Fruit fly (Drosophila melanogaster) whole organism, embryonic: ENCODE measurements around the gene Gcn5.

Source experiments
- Abd-B ChIP-seq: fragments of 200-800 bp; sonication (Bioruptor generic); optimal IDR thresholded peaks from 2 replicates; lab custom pipeline; 2018; ENCODE audit warnings: missing biosample characterization, mild to moderate bottlenecking, missing genetic modification characterization, moderate library complexity
- Ada2b ChIP-seq: fragments of 200-800 bp; sonication (Bioruptor generic); IDR thresholded peaks from 2 replicates; pipeline ENCODE4 v1.3.6; 2022; ENCODE audit warnings: missing biosample characterization, missing genetic modification characterization
- CG11085 ChIP-seq: fragments of 200-800 bp; sonication (Bioruptor generic); IDR thresholded peaks from 2 replicates; pipeline ENCODE4 v1.3.6; 2022; ENCODE audit warnings: missing biosample characterization, missing genetic modification characterization
- CG11247 ChIP-seq: fragments of 200-800 bp; sonication (Bioruptor generic); IDR thresholded peaks from 2 replicates; pipeline ENCODE4 v1.3.6; 2022; ENCODE audit warnings: missing biosample characterization, missing genetic modification characterization
- CG1233 ChIP-seq: fragments of 200-800 bp; sonication (Bioruptor generic); optimal IDR thresholded peaks from 4 replicates; lab custom pipeline; 2018; ENCODE audit warnings: missing biosample characterization, mild to moderate bottlenecking, missing genetic modification characterization
- CG12659 ChIP-seq: fragments of 200-800 bp; sonication (Bioruptor generic); optimal IDR thresholded peaks from 3 replicates; lab custom pipeline; 2017; ENCODE audit warnings: mild to moderate bottlenecking, missing biosample characterization, missing genetic modification reagents, missing genetic modification characterization
- CG12769 ChIP-seq: fragments of 200-800 bp; sonication (Bioruptor generic); optimal IDR thresholded peaks from 2 replicates; lab custom pipeline; 2019; ENCODE audit warnings: missing biosample characterization, mild to moderate bottlenecking, missing genetic modification characterization, moderate library complexity
- CG12942 ChIP-seq: fragments of 200-800 bp; sonication (Bioruptor generic); optimal IDR thresholded peaks from 3 replicates; lab custom pipeline; 2016; ENCODE audit warnings: missing biosample characterization, missing genetic modification characterization
- CG1647 ChIP-seq: fragments of 200-800 bp; sonication (Bioruptor generic); optimal IDR thresholded peaks from 3 replicates; lab custom pipeline; 2016; ENCODE audit warnings: missing biosample characterization, missing genetic modification characterization
- CG2712 ChIP-seq: fragments of 200-800 bp; optimal IDR thresholded peaks from 3 replicates; lab custom pipeline; 2019; ENCODE audit warnings: missing biosample characterization, mild to moderate bottlenecking, missing genetic modification characterization, moderate library complexity
- CG31441 ChIP-seq: fragments of 200-800 bp; sonication (Bioruptor generic); IDR thresholded peaks from 2 replicates; pipeline ENCODE4 v1.3.6; 2022; ENCODE audit warnings: missing biosample characterization, missing genetic modification characterization
- CG3281 ChIP-seq: fragments of 200-800 bp; sonication (Bioruptor generic); optimal IDR thresholded peaks from 3 replicates; lab custom pipeline; 2017; ENCODE audit warnings: missing biosample characterization, mild to moderate bottlenecking, missing genetic modification characterization
- CG3847 ChIP-seq: fragments of 200-800 bp; sonication (Bioruptor generic); IDR thresholded peaks from 2 replicates; pipeline ENCODE4 v1.3.6; 2022; ENCODE audit warnings: missing biosample characterization, missing genetic modification characterization
- CG42726 ChIP-seq: fragments of 200-800 bp; sonication (Bioruptor generic); IDR thresholded peaks from 2 replicates; pipeline ENCODE4 v1.3.6; 2022; ENCODE audit warnings: missing biosample characterization, missing genetic modification characterization; ENCODE audit not compliant: partially characterized antibody
- CG4424 ChIP-seq: fragments of 200-800 bp; sonication (Bioruptor generic); optimal IDR thresholded peaks from 3 replicates; lab custom pipeline; 2016; ENCODE audit warnings: missing biosample characterization, missing genetic modification characterization
- CG4820 ChIP-seq: fragments of 200-800 bp; sonication (Bioruptor generic); optimal IDR thresholded peaks from 3 replicates; lab custom pipeline; 2016; ENCODE audit warnings: missing biosample characterization, missing genetic modification characterization
- CG6854 ChIP-seq: fragments of 200-800 bp; sonication (Bioruptor generic); optimal IDR thresholded peaks from 3 replicates; lab custom pipeline; 2017; ENCODE audit warnings: missing biosample characterization, mild to moderate bottlenecking, missing genetic modification characterization
- CG7786 ChIP-seq: fragments of 200-800 bp; sonication (Bioruptor generic); optimal IDR thresholded peaks from 2 replicates; lab custom pipeline; 2016; ENCODE audit warnings: missing biosample characterization, missing genetic modification characterization
- CG8089 ChIP-seq: fragments of 200-800 bp; sonication (Bioruptor generic); optimal IDR thresholded peaks from 3 replicates; lab custom pipeline; 2016; ENCODE audit warnings: missing biosample characterization, missing genetic modification characterization
- CG9817 ChIP-seq: fragments of 200-800 bp; sonication (Bioruptor generic); optimal IDR thresholded peaks from 2 replicates; lab custom pipeline; 2018; ENCODE audit warnings: missing biosample characterization, mild to moderate bottlenecking, missing genetic modification characterization, moderate library complexity
- CG9932 ChIP-seq: fragments of 200-800 bp; sonication (Bioruptor generic); IDR thresholded peaks from 2 replicates; pipeline ENCODE4 v1.3.6; 2022; ENCODE audit warnings: missing biosample characterization, missing genetic modification characterization
- CoRest ChIP-seq: fragments of 200-800 bp; sonication (Bioruptor generic); optimal IDR thresholded peaks from 3 replicates; lab custom pipeline; 2018; ENCODE audit warnings: missing biosample characterization, mild to moderate bottlenecking, missing genetic modification characterization, moderate library complexity
- D19A ChIP-seq: fragments of 200-800 bp; optimal IDR thresholded peaks from 3 replicates; lab custom pipeline; 2019; ENCODE audit warnings: missing biosample characterization, mild to moderate bottlenecking, missing genetic modification characterization, moderate library complexity
- Deaf1 ChIP-seq: fragments of 200-800 bp; optimal IDR thresholded peaks from 3 replicates; lab custom pipeline; 2019; ENCODE audit warnings: missing biosample characterization, mild to moderate bottlenecking, missing genetic modification characterization, moderate library complexity
- HLH4C ChIP-seq: fragments of 200-800 bp; sonication (Bioruptor generic); IDR thresholded peaks from 3 replicates; pipeline ENCODE4 v1.3.6; 2022; ENCODE audit warnings: missing biosample characterization, missing genetic modification characterization; ENCODE audit not compliant: partially characterized antibody
- Jarid2 ChIP-seq: fragments of 200-800 bp; sonication (Bioruptor generic); optimal IDR thresholded peaks from 3 replicates; lab custom pipeline; 2017; ENCODE audit warnings: mild to moderate bottlenecking, missing biosample characterization, missing genetic modification reagents, missing genetic modification characterization
- MESR4 ChIP-seq: fragments of 200-800 bp; sonication (Bioruptor generic); optimal IDR thresholded peaks from 2 replicates; lab custom pipeline; 2018; ENCODE audit warnings: missing biosample characterization, mild to moderate bottlenecking, missing genetic modification characterization, moderate library complexity
- Ssrp ChIP-seq: fragments of 200-800 bp; sonication (Bioruptor generic); optimal IDR thresholded peaks from 2 replicates; lab custom pipeline; 2018; ENCODE audit warnings: missing biosample characterization, mild to moderate bottlenecking, missing genetic modification characterization, moderate library complexity
- abd-A ChIP-seq: fragments of 200-800 bp; sonication (Bioruptor generic); optimal IDR thresholded peaks from 3 replicates; lab custom pipeline; 2019; ENCODE audit warnings: missing biosample characterization, mild to moderate bottlenecking, missing genetic modification characterization, moderate library complexity
- ash1 ChIP-seq: fragments of 200-800 bp; sonication (Bioruptor generic); optimal IDR thresholded peaks from 2 replicates; lab custom pipeline; 2018; ENCODE audit warnings: missing biosample characterization, mild to moderate bottlenecking, missing genetic modification characterization
- cwo ChIP-seq: fragments of 200-800 bp; sonication (Bioruptor generic); optimal IDR thresholded peaks from 3 replicates; lab custom pipeline; 2017; ENCODE audit warnings: missing biosample characterization, missing genetic modification characterization, mild to moderate bottlenecking, moderate library complexity, missing genetic modification reagents
- danr ChIP-seq: fragments of 200-800 bp; sonication (Bioruptor generic); IDR thresholded peaks from 2 replicates; pipeline ENCODE4 v1.3.6; 2022; ENCODE audit warnings: missing biosample characterization, missing genetic modification characterization
- dm ChIP-seq: fragments of 200-800 bp; sonication (Bioruptor generic); optimal IDR thresholded peaks from 3 replicates; lab custom pipeline; 2016; ENCODE audit warnings: missing biosample characterization, missing genetic modification characterization
- gcm2 ChIP-seq: fragments of 200-800 bp; sonication (Bioruptor generic); optimal IDR thresholded peaks from 2 replicates; lab custom pipeline; 2016; ENCODE audit warnings: missing biosample characterization, missing genetic modification characterization
- gt ChIP-seq: fragments of 200-800 bp; sonication (Bioruptor generic); IDR thresholded peaks from 2 replicates; pipeline ENCODE4 v1.3.6; 2022; ENCODE audit warnings: missing biosample characterization, missing genetic modification characterization
- knrl ChIP-seq: fragments of 200-800 bp; sonication (Bioruptor generic); IDR thresholded peaks from 3 replicates; pipeline ENCODE4 v1.3.6; 2022; ENCODE audit warnings: missing biosample characterization, missing genetic modification characterization; ENCODE audit not compliant: partially characterized antibody
- mam ChIP-seq: fragments of 200-800 bp; sonication (Bioruptor generic); optimal IDR thresholded peaks from 3 replicates; lab custom pipeline; 2016; ENCODE audit warnings: missing biosample characterization, missing genetic modification characterization
- nom ChIP-seq: fragments of 200-800 bp; sonication (Bioruptor generic); optimal IDR thresholded peaks from 2 replicates; lab custom pipeline; 2017; ENCODE audit warnings: missing biosample characterization, missing genetic modification characterization, mild to moderate bottlenecking, moderate library complexity, missing genetic modification reagents
- odd ChIP-seq: fragments of 200-800 bp; sonication (Bioruptor generic); optimal IDR thresholded peaks from 2 replicates; lab custom pipeline; 2017; ENCODE audit warnings: missing biosample characterization, mild to moderate bottlenecking, missing genetic modification characterization
- onecut ChIP-seq: fragments of 200-800 bp; sonication (Bioruptor generic); IDR thresholded peaks from 2 replicates; pipeline ENCODE4 v1.3.6; 2022; ENCODE audit warnings: missing biosample characterization, missing genetic modification characterization
- otp ChIP-seq: fragments of 200-800 bp; sonication (Bioruptor generic); IDR thresholded peaks from 3 replicates; pipeline ENCODE4, ENCODE4 v1.3.6; 2022; ENCODE audit warnings: missing biosample characterization, missing genetic modification characterization
- phol ChIP-seq: fragments of 200-800 bp; sonication (Bioruptor generic); optimal IDR thresholded peaks from 3 replicates; lab custom pipeline; 2018; ENCODE audit warnings: missing biosample characterization, mild to moderate bottlenecking, missing genetic modification characterization, moderate library complexity
- prd ChIP-seq, 3 experiments: fragments of >200 bp in 2 of 3; fragments of 200-800 bp in 1 of 3; sonication (Bioruptor generic) in 1 of 3; optimal IDR thresholded peaks in 2 of 3; IDR thresholded peaks in 1 of 3; 2 replicates in 2 of 3; 3 replicates in 1 of 3; pipeline versions ENCODE4 v1.3.6 to Lab custom; 2017 to 2022; ENCODE audit warnings: missing biosample characterization in 1 of 3, missing genetic modification characterization in 1 of 3
- scrt ChIP-seq: fragments of 200-800 bp; sonication (Bioruptor generic); optimal IDR thresholded peaks from 2 replicates; lab custom pipeline; 2018; ENCODE audit warnings: missing biosample characterization, mild to moderate bottlenecking, missing genetic modification characterization, moderate library complexity
- so ChIP-seq: fragments of 200-800 bp; sonication (Bioruptor generic); IDR thresholded peaks from 3 replicates; pipeline ENCODE4 v1.3.6; 2022; ENCODE audit warnings: missing biosample characterization, missing genetic modification characterization
- sob ChIP-seq: fragments of 200-800 bp; sonication (Bioruptor generic); IDR thresholded peaks from 2 replicates; pipeline ENCODE4 v1.3.6; 2022; ENCODE audit warnings: missing biosample characterization, missing genetic modification characterization
- tgo ChIP-seq: fragments of 200-800 bp; sonication (Bioruptor generic); IDR thresholded peaks from 3 replicates; pipeline ENCODE4 v1.3.6; 2022; ENCODE audit warnings: missing biosample characterization, missing genetic modification characterization
- tll ChIP-seq, 2 experiments: fragments of 200-800 bp in 1 of 2; fragments of >200 bp in 1 of 2; sonication (Bioruptor generic) in 1 of 2; optimal IDR thresholded peaks; 2 replicates each; lab custom pipeline; 2017 to 2019; ENCODE audit warnings: missing biosample characterization in 2 of 2, missing genetic modification characterization in 2 of 2, mild to moderate bottlenecking in 1 of 2, moderate library complexity in 1 of 2
- zen ChIP-seq: fragments of 200-800 bp; sonication (Bioruptor generic); optimal IDR thresholded peaks from 3 replicates; lab custom pipeline; 2018; ENCODE audit warnings: missing biosample characterization, mild to moderate bottlenecking, missing genetic modification characterization, moderate library complexity

Gcn5 gene

dm6 chr3L:12572366-12572765 lies 48.6 kb upstream of the Gcn5 start, which contains the start of gene sowah (continued):
- TF ChIP-seq gt (no peak), CG12942 (GFP tag; lab: Kevin White, UChicago) (peak; percentile 45), CG11085 (GFP tag; lab: Robert Waterston, UW) (0 out of 2 replicates have a peak, but pooled peaks have one; percentile 13), nom (GFP tag; lab: Kevin White, UChicago) (no peak), MESR4 (GFP tag; lab: Kevin White, UChicago) (peak; percentile 67), mam (GFP tag; lab: Kevin White, UChicago) (peak; percentile 58), knrl (GFP tag; lab: Robert Waterston, UW) (peak; percentile 54; the same call in 1 of the 3 replicates), Ssrp (tag; lab: Kevin White, UChicago) (peak; percentile 32), zen (tag; lab: Kevin White, UChicago) (peak; percentile 51), otp (GFP tag; lab: Robert Waterston, UW) (0 out of 3 replicates have a peak, but pooled peaks have one; percentile 49), Ada2b (GFP tag; lab: Robert Waterston, UW) (0 out of 2 replicates have a peak, but pooled peaks have one; percentile 8), CG3281 (GFP tag; lab: Kevin White, UChicago) (peak; percentile 71), sob (GFP tag; lab: Robert Waterston, UW) (peak; percentile 55), phol (peak; percentile 70), CG1647 (GFP tag; lab: Kevin White, UChicago) (peak; percentile 16), CG8089 (GFP tag; lab: Kevin White, UChicago) (peak; percentile 61), Jarid2 (GFP tag; lab: Kevin White, UChicago) (peak; percentile 80), scrt (peak; percentile 77), abd-A (no peak), Abd-B (peak; percentile 66), CG11247 (GFP tag; lab: Robert Waterston, UW) (peak; percentile 7; the same call in 1 of the 2 replicates), gcm2 (GFP tag; lab: Kevin White, UChicago) (no peak), CG6854 (GFP tag; lab: Kevin White, UChicago) (no peak), CG4424 (GFP tag; lab: Kevin White, UChicago) (peak; percentile 43), ash1 (GFP tag; lab: Kevin White, UChicago) (peak; percentile 43), tgo (GFP tag; lab: Robert Waterston, UW) (0 out of 3 replicates have a peak, but pooled peaks have one; percentile 33), so (GFP tag; lab: Robert Waterston, UW) (no peak), CG2712 (tag; lab: Kevin White, UChicago) (peak; percentile 62), prd (optimal IDR thresholded peaks at IDR 0.05; lab: Kevin White, UChicago) (no peak), prd (GFP tag; IDR thresholded peaks at IDR 0.05; lab: Robert Waterston, UW) (peak; percentile 45; the same call in 1 of the 3 replicates), CG12659 (GFP tag; lab: Kevin White, UChicago) (peak; percentile 67), onecut (GFP tag; lab: Robert Waterston, UW) (no peak), tll (GFP tag; optimal IDR thresholded peaks at IDR 0.05; lab: Kevin White, UChicago) (peak in 1 of 2 experiments; percentile 29), HLH4C (GFP tag; lab: Robert Waterston, UW) (0 out of 3 replicates have a peak, but pooled peaks have one; percentile 28), CG12769 (tag; lab: Kevin White, UChicago) (peak; percentile 35), CG42726 (GFP tag; lab: Robert Waterston, UW) (peak; percentile 88), cwo (no peak), dm (GFP tag; lab: Kevin White, UChicago) (peak; percentile 52), CG9817 (peak; percentile 48), CG3847 (peak; percentile 35; the same call in 1 of the 2 replicates), danr (GFP tag; lab: Robert Waterston, UW) (0 out of 2 replicates have a peak, but pooled peaks have one; percentile 21), odd (GFP tag; lab: Kevin White, UChicago) (no peak), Deaf1 (tag; lab: Kevin White, UChicago) (peak; percentile 20), CG4820 (peak; percentile 40), D19A (peak; percentile 33), CG7786 (GFP tag; lab: Kevin White, UChicago) (peak; percentile 43), CoRest (tag; lab: Kevin White, UChicago) (peak; percentile 76), CG31441 (GFP tag; lab: Robert Waterston, UW) (peak; percentile 50), CG1233 (peak; percentile 19), CG9932 (GFP tag; lab: Robert Waterston, UW) (peak; percentile 65)
